Worm (Caenorhabditis elegans): ENCODE data around the gene C24B9.3.

C24B9.3 gene

DNA sequence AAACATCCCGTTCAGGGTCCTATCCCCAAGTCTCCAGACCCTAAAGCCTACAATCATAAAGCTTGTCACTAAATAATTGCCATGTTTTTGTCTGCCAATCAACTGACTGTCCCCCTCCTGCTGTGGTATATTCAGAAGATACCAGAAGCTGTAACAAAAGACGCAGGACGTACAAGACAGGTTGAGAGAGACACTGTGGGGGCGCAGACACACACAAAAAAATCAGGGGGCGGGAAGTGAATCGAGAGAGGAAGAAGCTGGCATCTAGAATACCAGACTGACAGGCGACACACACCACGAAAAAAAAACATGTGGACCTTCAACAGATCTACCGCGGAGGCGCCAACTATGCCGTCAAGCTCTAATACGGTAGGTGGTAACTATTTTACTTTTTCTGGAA is 40.2 kb downstream of the C24B9.3 start, which contains the start of gene kel-8:
TSS of gene kel-8 (plus strand) at position 301 of the 400 bp plus-strand sequence.
- TF ChIP-seq nfya-1 (tag; optimal IDR thresholded peaks at IDR 0.05; ENCODE audit: insufficient read depth) (peak; percentile 53), nhr-237 (tag; optimal IDR thresholded peaks at IDR 0.05) (no peak), nhr-25 (tag; optimal IDR thresholded peaks at IDR 0.05) (peak; percentile 41)

DNA sequence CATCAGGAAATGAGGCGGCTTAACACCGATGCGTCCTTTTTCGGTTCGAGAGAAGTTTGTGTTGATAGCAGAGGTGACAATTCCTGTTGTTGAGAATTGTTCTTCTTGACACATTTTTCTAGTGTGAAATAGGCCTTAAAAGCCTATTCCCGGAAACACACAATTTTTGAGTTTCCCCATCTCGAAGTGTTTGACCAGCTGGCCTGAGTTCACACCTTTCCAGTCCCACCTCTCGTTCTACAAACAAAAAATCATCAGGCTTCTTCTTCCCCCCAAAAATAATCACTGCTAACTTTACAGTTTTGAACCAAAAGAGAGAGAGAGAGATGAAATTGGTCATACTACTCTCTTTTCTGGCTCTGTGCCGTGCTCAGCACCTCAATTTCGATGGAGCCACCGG is 44.8 kb downstream of the C24B9.3 start, which contains the start of gene W02G9.4:
TSS of gene W02G9.4 (plus strand) at position 301 of the 400 bp plus-strand sequence.
- TF ChIP-seq nhr-76 (tag; optimal IDR thresholded peaks at IDR 0.05) = no peak
- TF ChIP-seq pqm-1 (tag; optimal IDR thresholded peaks at IDR 0.05) = no peak
- TF ChIP-seq ztf-4 (tag; optimal IDR thresholded peaks at IDR 0.05) = no peak
- no peak for TF ChIP-seq skn-1 (tag; optimal IDR thresholded peaks at IDR 0.05)

ce11 chrV:2664525-2665053 is 46.8 kb downstream of the C24B9.3 start, which contains the start of gene ndx-2:
Gene ndx-2, minus strand, starts transcription at chrV:2665003.
- TF ChIP-seq nhr-76 (tag; optimal IDR thresholded peaks at IDR 0.05) (no peak), lsy-12 (tag; optimal IDR thresholded peaks at IDR 0.05) (peak; percentile 14)

ce11 chrV:2660457-2660856 is 50.9 kb downstream of the C24B9.3 start:
- no peak for TF ChIP-seq eor-1 (tag; optimal IDR thresholded peaks at IDR 0.05)

DNA sequence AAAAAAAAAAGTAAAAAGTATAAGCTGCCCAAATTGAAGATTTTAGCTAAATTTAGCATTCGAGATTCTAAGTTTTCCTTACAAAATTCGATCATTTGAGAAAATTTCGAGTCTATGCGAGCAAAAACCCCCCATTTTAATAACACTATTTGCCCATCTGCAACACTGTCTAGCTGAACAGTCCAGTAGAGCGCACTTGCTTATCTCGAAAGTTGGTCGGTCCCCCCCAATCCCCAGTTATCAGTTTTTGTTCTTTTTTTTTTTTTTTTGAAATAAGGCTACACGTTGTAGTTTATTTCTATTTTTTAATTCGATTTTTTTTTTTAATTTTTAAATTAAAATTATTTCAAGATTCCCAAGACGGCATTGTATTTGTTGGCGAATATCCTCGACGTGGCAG is 53.7 kb downstream of the C24B9.3 start:
- TF ChIP-seq ceh-82 (tag; optimal IDR thresholded peaks at IDR 0.05) = no peak
- peak; percentile 50 for TF ChIP-seq elt-2 (tag; optimal IDR thresholded peaks at IDR 0.05)
- peak; percentile 7 for TF ChIP-seq lin-15B (tag; optimal IDR thresholded peaks at IDR 0.05)
- TF ChIP-seq nfya-1 (tag; optimal IDR thresholded peaks at IDR 0.05; ENCODE audit: insufficient read depth) = peak; percentile 26
- TF ChIP-seq nhr-77 (tag; optimal IDR thresholded peaks at IDR 0.05) = no peak
- TF ChIP-seq tbx-2 (tag; optimal IDR thresholded peaks at IDR 0.05) = no peak
- no peak for TF ChIP-seq ceh-28 (tag; optimal IDR thresholded peaks at IDR 0.05)
- TF ChIP-seq ztf-11 (tag; optimal IDR thresholded peaks at IDR 0.05) = no peak
- TF ChIP-seq mml-1 (tag; optimal IDR thresholded peaks at IDR 0.05) = no peak
- TF ChIP-seq pha-4 (tag; optimal IDR thresholded peaks at IDR 0.05) = peak; percentile 39
- TF ChIP-seq fkh-2 (tag; optimal IDR thresholded peaks at IDR 0.05) = no peak
- TF ChIP-seq pqm-1 (tag; optimal IDR thresholded peaks at IDR 0.05) = peak; percentile 9
- no peak for TF ChIP-seq ztf-4 (tag; optimal IDR thresholded peaks at IDR 0.05)
- no peak for TF ChIP-seq sea-2 (GFP tag; optimal IDR thresholded peaks at IDR 0.05)
- TF ChIP-seq nhr-43 (tag; optimal IDR thresholded peaks at IDR 0.05; ENCODE audit: poor library complexity, severe bottlenecking) = no peak
- no peak for TF ChIP-seq egl-5 (tag; optimal IDR thresholded peaks at IDR 0.05)
